Fruit fly (Drosophila melanogaster) whole organism, embryonic: ENCODE measurements around the gene cwo.

Source experiments
- Abd-B ChIP-seq: fragments of 200-800 bp; sonication (Bioruptor generic); optimal IDR thresholded peaks from 2 replicates; lab custom pipeline; 2018; ENCODE audit warnings: missing biosample characterization, mild to moderate bottlenecking, missing genetic modification characterization, moderate library complexity
- BEAF-32 ChIP-seq: fragments of 200-800 bp; sonication (Bioruptor generic); optimal IDR thresholded peaks from 3 replicates; lab custom pipeline; 2017; ENCODE audit warnings: missing biosample characterization, missing genetic modification characterization, mild to moderate bottlenecking, moderate library complexity, missing genetic modification reagents
- BtbVII ChIP-seq: fragments of 200-800 bp; sonication (Bioruptor generic); optimal IDR thresholded peaks from 3 replicates; lab custom pipeline; 2017; ENCODE audit warnings: missing biosample characterization, mild to moderate bottlenecking, missing genetic modification characterization
- CG10654 ChIP-seq: fragments of 200-800 bp; sonication (Bioruptor generic); optimal IDR thresholded peaks from 2 replicates; lab custom pipeline; 2016; ENCODE audit warnings: missing biosample characterization, missing genetic modification characterization
- CG12071 ChIP-seq: fragments of 200-800 bp; sonication (Bioruptor generic); optimal IDR thresholded peaks from 3 replicates; lab custom pipeline; 2018; ENCODE audit warnings: missing biosample characterization, mild to moderate bottlenecking, missing genetic modification characterization
- CG12744 ChIP-seq: fragments of 200-800 bp; sonication (Bioruptor generic); optimal IDR thresholded peaks from 2 replicates; lab custom pipeline; 2016; ENCODE audit warnings: missing biosample characterization, missing genetic modification characterization
- CG15479 ChIP-seq: fragments of 200-800 bp; sonication (Bioruptor generic); optimal IDR thresholded peaks from 3 replicates; lab custom pipeline; 2019; ENCODE audit warnings: missing biosample characterization, mild to moderate bottlenecking, missing genetic modification characterization, moderate library complexity
- CG17612 ChIP-seq: fragments of 200-800 bp; sonication (Bioruptor generic); IDR thresholded peaks from 2 replicates; pipeline ENCODE4 v1.3.6; 2022; ENCODE audit warnings: missing biosample characterization, missing genetic modification characterization
- CG2875 ChIP-seq: fragments of 200-800 bp; sonication (Bioruptor generic); optimal IDR thresholded peaks from 2 replicates; lab custom pipeline; 2017; ENCODE audit warnings: missing biosample characterization, mild to moderate bottlenecking, missing genetic modification characterization, missing genetic modification reagents
- CG30403 ChIP-seq: fragments of 200-800 bp; sonication (Bioruptor generic); optimal IDR thresholded peaks from 3 replicates; lab custom pipeline; 2016; ENCODE audit warnings: missing biosample characterization, missing genetic modification characterization
- CG31441 ChIP-seq: fragments of 200-800 bp; sonication (Bioruptor generic); IDR thresholded peaks from 2 replicates; pipeline ENCODE4 v1.3.6; 2022; ENCODE audit warnings: missing biosample characterization, missing genetic modification characterization
- CG32532 ChIP-seq: fragments of 200-800 bp; sonication (Bioruptor generic); IDR thresholded peaks from 2 replicates; pipeline ENCODE4 v1.3.6; 2022; ENCODE audit warnings: missing biosample characterization, missing genetic modification characterization
- CG33213 ChIP-seq: fragments of 200-800 bp; sonication (Bioruptor generic); optimal IDR thresholded peaks from 3 replicates; lab custom pipeline; 2016; ENCODE audit warnings: missing biosample characterization, missing genetic modification characterization
- CG6272 ChIP-seq: fragments of 200-800 bp; sonication (Bioruptor generic); IDR thresholded peaks from 2 replicates; pipeline ENCODE4 v1.3.6; 2022; ENCODE audit warnings: missing biosample characterization, missing genetic modification characterization
- CG6765 ChIP-seq: fragments of 200-800 bp; sonication (Bioruptor generic); optimal IDR thresholded peaks from 3 replicates; lab custom pipeline; 2017; ENCODE audit warnings: missing biosample characterization, mild to moderate bottlenecking, missing genetic modification characterization
- CG9215 ChIP-seq: fragments of 200-800 bp; sonication (Bioruptor generic); IDR thresholded peaks from 2 replicates; pipeline ENCODE4 v1.3.6; 2022; ENCODE audit warnings: missing biosample characterization, missing genetic modification characterization
- CG9797 ChIP-seq: fragments of 200-800 bp; sonication (Bioruptor generic); optimal IDR thresholded peaks from 3 replicates; lab custom pipeline; 2018; ENCODE audit warnings: missing biosample characterization, mild to moderate bottlenecking, missing genetic modification characterization
- Deaf1 ChIP-seq: fragments of 200-800 bp; optimal IDR thresholded peaks from 3 replicates; lab custom pipeline; 2019; ENCODE audit warnings: missing biosample characterization, mild to moderate bottlenecking, missing genetic modification characterization, moderate library complexity
- Dfd ChIP-seq, 2 experiments: fragments of >200 bp; optimal IDR thresholded peaks; 2 replicates each; lab custom pipeline; 2017; ENCODE audit warnings: missing biosample characterization in 2 of 2, missing genetic modification characterization in 2 of 2
- Dll ChIP-seq: fragments of 200-800 bp; sonication (Bioruptor generic); IDR thresholded peaks from 4 replicates; pipeline ENCODE4 v1.3.6; 2022; ENCODE audit warnings: missing biosample characterization, missing genetic modification characterization; ENCODE audit not compliant: partially characterized antibody
- Gug ChIP-seq: fragments of 200-800 bp; sonication (Bioruptor generic); IDR thresholded peaks from 4 replicates; pipeline ENCODE4 v1.3.6; 2022; ENCODE audit warnings: missing biosample characterization, missing genetic modification characterization
- Hr51 ChIP-seq, 2 experiments: fragments of 200-800 bp; sonication (Bioruptor generic); optimal IDR thresholded peaks; 2 replicates in 1 of 2; 3 replicates in 1 of 2; lab custom pipeline; 2016 to 2018; ENCODE audit warnings: missing biosample characterization in 2 of 2, missing genetic modification characterization in 2 of 2, mild to moderate bottlenecking in 1 of 2, moderate library complexity in 1 of 2
- Hr78 ChIP-seq, 2 experiments: fragments of 200-800 bp in 1 of 2; fragments of >200 bp in 1 of 2; sonication (Bioruptor generic) in 1 of 2; optimal IDR thresholded peaks; 2 replicates each; lab custom pipeline; 2017 to 2019; ENCODE audit warnings: missing biosample characterization in 2 of 2, missing genetic modification characterization in 2 of 2, mild to moderate bottlenecking in 1 of 2, moderate library complexity in 1 of 2
- MBD-R2 ChIP-seq: fragments of 200-800 bp; sonication (Bioruptor generic); IDR thresholded peaks from 2 replicates; pipeline ENCODE4 v1.3.6; 2022; ENCODE audit warnings: missing biosample characterization, missing genetic modification characterization
- Mes4 ChIP-seq: fragments of 200-800 bp; sonication (Bioruptor generic); optimal IDR thresholded peaks from 2 replicates; lab custom pipeline; 2016; ENCODE audit warnings: missing biosample characterization, missing genetic modification characterization
- Scr ChIP-seq: fragments of 200-800 bp; sonication (Bioruptor generic); IDR thresholded peaks from 2 replicates; pipeline ENCODE4 v1.3.6; 2022; ENCODE audit warnings: missing biosample characterization, missing genetic modification characterization; ENCODE audit not compliant: partially characterized antibody
- Sin3A ChIP-seq: fragments of >200 bp; optimal IDR thresholded peaks from 2 replicates; lab custom pipeline; 2018
- Ssrp ChIP-seq: fragments of 200-800 bp; sonication (Bioruptor generic); optimal IDR thresholded peaks from 2 replicates; lab custom pipeline; 2018; ENCODE audit warnings: missing biosample characterization, mild to moderate bottlenecking, missing genetic modification characterization, moderate library complexity
- ap ChIP-seq: fragments of 200-800 bp; sonication (Bioruptor generic); IDR thresholded peaks from 2 replicates; pipeline ENCODE4 v1.3.6; 2022; ENCODE audit warnings: missing biosample characterization, missing genetic modification characterization
- ase ChIP-seq: fragments of 200-800 bp; sonication (Bioruptor generic); IDR thresholded peaks from 3 replicates; pipeline ENCODE4 v1.3.6; 2022; ENCODE audit warnings: missing biosample characterization, missing genetic modification characterization
- ato ChIP-seq: fragments of 200-800 bp; sonication (Bioruptor generic); IDR thresholded peaks from 2 replicates; pipeline ENCODE4 v1.3.6; 2022; ENCODE audit warnings: missing biosample characterization, missing genetic modification characterization; ENCODE audit not compliant: partially characterized antibody
- bigmax ChIP-seq: fragments of 200-800 bp; sonication (Bioruptor generic); optimal IDR thresholded peaks from 2 replicates; lab custom pipeline; 2018; ENCODE audit warnings: missing biosample characterization, mild to moderate bottlenecking, missing genetic modification characterization
- btn ChIP-seq: fragments of 200-800 bp; sonication (Bioruptor generic); optimal IDR thresholded peaks from 2 replicates; lab custom pipeline; 2016; ENCODE audit warnings: missing biosample characterization, missing genetic modification characterization
- chn ChIP-seq: fragments of 200-800 bp; sonication (Bioruptor generic); optimal IDR thresholded peaks from 2 replicates; lab custom pipeline; 2016; ENCODE audit warnings: missing biosample characterization, missing genetic modification characterization
- jigr1 ChIP-seq: fragments of 200-800 bp; sonication (Bioruptor generic); IDR thresholded peaks from 3 replicates; pipeline ENCODE4 v1.3.6; 2022; ENCODE audit warnings: missing biosample characterization, missing genetic modification characterization
- kah ChIP-seq: fragments of 200-800 bp; sonication (Bioruptor generic); optimal IDR thresholded peaks from 2 replicates; lab custom pipeline; 2018; ENCODE audit warnings: missing biosample characterization, mild to moderate bottlenecking, missing genetic modification characterization
- lov ChIP-seq, 2 experiments: fragments of 200-800 bp in 1 of 2; fragments of >200 bp in 1 of 2; sonication (Bioruptor generic) in 1 of 2; IDR thresholded peaks in 1 of 2; optimal IDR thresholded peaks in 1 of 2; 2 replicates in 1 of 2; 3 replicates in 1 of 2; pipeline versions ENCODE4 v1.3.6 to Lab custom; 2017 to 2022; ENCODE audit warnings: missing biosample characterization in 1 of 2, missing genetic modification characterization in 1 of 2
- nerfin-1 ChIP-seq: fragments of 200-800 bp; sonication (Bioruptor generic); optimal IDR thresholded peaks from 3 replicates; lab custom pipeline; 2019; ENCODE audit warnings: missing biosample characterization, mild to moderate bottlenecking, missing genetic modification characterization, moderate library complexity
- pan ChIP-seq, 4 experiments: fragments of >200 bp in 3 of 4; fragments of 200-800 bp in 1 of 4; sonication (Bioruptor generic) in 1 of 4; optimal IDR thresholded peaks in 3 of 4; IDR thresholded peaks in 1 of 4; 2 replicates each; pipeline versions ENCODE4 v1.3.6 to Lab custom; 2017 to 2022; ENCODE audit warnings: missing biosample characterization in 2 of 4, missing genetic modification characterization in 2 of 4, mixed read lengths in 1 of 4
- prd ChIP-seq, 3 experiments: fragments of >200 bp in 2 of 3; fragments of 200-800 bp in 1 of 3; sonication (Bioruptor generic) in 1 of 3; optimal IDR thresholded peaks in 2 of 3; IDR thresholded peaks in 1 of 3; 2 replicates in 2 of 3; 3 replicates in 1 of 3; pipeline versions ENCODE4 v1.3.6 to Lab custom; 2017 to 2022; ENCODE audit warnings: missing biosample characterization in 1 of 3, missing genetic modification characterization in 1 of 3
- pum ChIP-seq: fragments of 200-800 bp; sonication (Bioruptor generic); optimal IDR thresholded peaks from 2 replicates; lab custom pipeline; 2016; ENCODE audit warnings: missing biosample characterization, missing genetic modification characterization
- sima ChIP-seq: fragments of 200-800 bp; sonication (Bioruptor generic); optimal IDR thresholded peaks from 2 replicates; lab custom pipeline; 2016; ENCODE audit warnings: missing biosample characterization, missing genetic modification characterization
- sob ChIP-seq: fragments of 200-800 bp; sonication (Bioruptor generic); IDR thresholded peaks from 2 replicates; pipeline ENCODE4 v1.3.6; 2022; ENCODE audit warnings: missing biosample characterization, missing genetic modification characterization
- tio ChIP-seq: fragments of 200-800 bp; sonication (Bioruptor generic); optimal IDR thresholded peaks from 2 replicates; lab custom pipeline; 2017; ENCODE audit warnings: missing biosample characterization, missing genetic modification characterization, inconsistent platforms
- tll ChIP-seq, 2 experiments: fragments of 200-800 bp in 1 of 2; fragments of >200 bp in 1 of 2; sonication (Bioruptor generic) in 1 of 2; optimal IDR thresholded peaks; 2 replicates each; lab custom pipeline; 2017 to 2019; ENCODE audit warnings: missing biosample characterization in 2 of 2, missing genetic modification characterization in 2 of 2, mild to moderate bottlenecking in 1 of 2, moderate library complexity in 1 of 2
- toy ChIP-seq: fragments of 200-800 bp; sonication (Bioruptor generic); IDR thresholded peaks from 2 replicates; pipeline ENCODE4 v1.3.6; 2022; ENCODE audit warnings: missing biosample characterization, missing genetic modification characterization
- z ChIP-seq: fragments of 200-800 bp; sonication (Bioruptor generic); IDR thresholded peaks from 3 replicates; pipeline ENCODE4 v1.3.6; 2022; ENCODE audit warnings: missing biosample characterization, missing genetic modification characterization

cwo gene

dm6 chr3R:10350741-10351629 lies 37.1 kb upstream of the cwo start (continued):
- TF ChIP-seq lov (optimal IDR thresholded peaks at IDR 0.05; lab: Kevin White, UChicago) (no peak), lov (GFP tag; IDR thresholded peaks at IDR 0.05; lab: Robert Waterston, UW) (no peak), Hr78 (GFP tag; optimal IDR thresholded peaks at IDR 0.05; lab: Kevin White, UChicago) (peak in 1 of 2 experiments; percentile 13), CG31441 (GFP tag; lab: Robert Waterston, UW) (no peak), chn (GFP tag; lab: Kevin White, UChicago) (peak; percentile 19), nerfin-1 (tag; lab: Kevin White, UChicago) (peak; percentile 32), CG17612 (no peak), Dfd (GFP tag; optimal IDR thresholded peaks at IDR 0.05; lab: Kevin White, UChicago) (peak in 1 of 2 experiments; percentile 76), sob (GFP tag; lab: Robert Waterston, UW) (no peak), CG12071 (peak; percentile 76), CG12744 (GFP tag; lab: Kevin White, UChicago) (peak; percentile 54), Gug (GFP tag; lab: Robert Waterston, UW) (peak; percentile 72), Ssrp (tag; lab: Kevin White, UChicago) (peak; percentile 77), sima (peak; percentile 11), ato (GFP tag; lab: Robert Waterston, UW) (no peak), z (GFP tag; lab: Robert Waterston, UW) (no peak), BtbVII (peak; percentile 71), CG10654 (GFP tag; lab: Kevin White, UChicago) (peak; percentile 44), Deaf1 (tag; lab: Kevin White, UChicago) (peak; percentile 60), Sin3A (no peak), tll (GFP tag; optimal IDR thresholded peaks at IDR 0.05; lab: Kevin White, UChicago) (no peak), tio (GFP tag; lab: Kevin White, UChicago) (peak; percentile 80), pum (GFP tag; lab: Kevin White, UChicago) (peak; percentile 44), kah (no peak), CG2875 (peak; percentile 45), BEAF-32 (GFP tag; lab: Kevin White, UChicago) (no peak), CG30403 (GFP tag; lab: Kevin White, UChicago) (peak; percentile 88), CG33213 (GFP tag; lab: Kevin White, UChicago) (peak; percentile 34), bigmax (no peak), jigr1 (GFP tag; lab: Robert Waterston, UW) (no peak), MBD-R2 (GFP tag; lab: Robert Waterston, UW) (no peak), prd (optimal IDR thresholded peaks at IDR 0.05; lab: Kevin White, UChicago) (no peak), prd (GFP tag; IDR thresholded peaks at IDR 0.05; lab: Robert Waterston, UW) (no peak), toy (GFP tag; lab: Robert Waterston, UW) (no peak), Hr51 (GFP tag; optimal IDR thresholded peaks at IDR 0.05; lab: Kevin White, UChicago) (peak; percentile 77 to 90), Scr (no peak), pan (optimal IDR thresholded peaks at IDR 0.05; lab: Kevin White, UChicago) (no peak), pan (GFP tag; optimal IDR thresholded peaks at IDR 0.05 in 1 of 2, IDR thresholded peaks at IDR 0.05 in 1 of 2) (no peak), Mes4 (GFP tag; lab: Kevin White, UChicago) (no peak), btn (GFP tag; lab: Kevin White, UChicago) (no peak), CG6765 (GFP tag; lab: Kevin White, UChicago) (peak; percentile 67), CG6272 (GFP tag; lab: Robert Waterston, UW) (peak; percentile 37; the same call in 1 of the 2 replicates), CG9797 (GFP tag; lab: Kevin White, UChicago) (no peak), CG32532 (GFP tag; lab: Robert Waterston, UW) (no peak), ase (GFP tag; lab: Robert Waterston, UW) (no peak), Dll (no peak), ap (GFP tag; lab: Robert Waterston, UW) (no peak), Abd-B (GFP tag; lab: Kevin White, UChicago) (peak; percentile 75), CG15479 (GFP tag; lab: Kevin White, UChicago) (no peak), CG9215 (GFP tag; lab: Robert Waterston, UW) (no peak)
